Worm (Caenorhabditis elegans) whole organism, L1 larva: Measurements from ENCODE around the gene ceh-13.

Experiments used
- C04F5.9 ChIP-seq: sonication (generic microtip); optimal IDR thresholded peaks from 2 replicates; lab custom pipeline; 2016; ENCODE audit warnings: missing genetic modification characterization, missing compliant biosample characterization
- aha-1 ChIP-seq: fragments of 150-350 bp; optimal IDR thresholded peaks from 2 replicates; lab custom pipeline; 2014; ENCODE audit warnings: missing biosample characterization, missing genetic modification characterization
- aly-2 ChIP-seq: fragments of 150-350 bp; optimal IDR thresholded peaks from 2 replicates; lab custom pipeline; 2014; ENCODE audit warnings: missing biosample characterization, missing genetic modification characterization
- blmp-1 ChIP-seq: fragments of 150-350 bp; optimal IDR thresholded peaks from 2 replicates; lab custom pipeline; 2014; ENCODE audit warnings: missing biosample characterization, missing genetic modification characterization
- ceh-63 ChIP-seq: fragments of 200-800 bp; sonication (Bioruptor generic); optimal IDR thresholded peaks from 2 replicates; lab custom pipeline; 2018; ENCODE audit warnings: mild to moderate bottlenecking, missing genetic modification characterization, missing compliant biosample characterization
- ceh-82 ChIP-seq, 3 experiments: fragments of 150-350 bp in 1 of 3; sonication (generic microtip) in 2 of 3; optimal IDR thresholded peaks; 2 replicates each; lab custom pipeline; 2014 to 2017; ENCODE audit warnings: missing biosample characterization in 3 of 3, missing genetic modification characterization in 3 of 3
- ces-1 ChIP-seq: fragments of 150-350 bp; optimal IDR thresholded peaks from 2 replicates; lab custom pipeline; 2014; ENCODE audit warnings: missing biosample characterization, missing genetic modification reagents, missing genetic modification characterization
- dsc-1 ChIP-seq: sonication (generic microtip); optimal IDR thresholded peaks from 2 replicates; lab custom pipeline; 2016; ENCODE audit warnings: mild to moderate bottlenecking, missing genetic modification characterization, missing compliant biosample characterization
- efl-3 ChIP-seq: fragments of 200-800 bp; sonication (Bioruptor generic); optimal IDR thresholded peaks from 2 replicates; lab custom pipeline; 2018; ENCODE audit warnings: mild to moderate bottlenecking, missing genetic modification characterization, missing compliant biosample characterization
- egl-13 ChIP-seq: sonication (generic microtip); optimal IDR thresholded peaks from 2 replicates; lab custom pipeline; 2016; ENCODE audit warnings: missing genotype, missing genetic modification reagents, missing genetic modification characterization, missing compliant biosample characterization
- egl-27 ChIP-seq, 2 experiments: fragments of 150-350 bp in 1 of 2; sonication (generic microtip); optimal IDR thresholded peaks; 3 replicates each; lab custom pipeline; 2017 to 2018; ENCODE audit warnings: missing biosample characterization in 2 of 2, missing genetic modification characterization in 2 of 2, missing genetic modification reagents in 2 of 2
- elt-3 ChIP-seq, 6 experiments: fragments of 150-350 bp in 1 of 6; sonication (generic microtip); optimal IDR thresholded peaks; 2 replicates each; lab custom pipeline; 2017 to 2018; ENCODE audit warnings: missing biosample characterization in 6 of 6, missing genetic modification characterization in 6 of 6, inconsistent platforms in 1 of 6
- fkh-4 ChIP-seq: sonication (generic microtip); optimal IDR thresholded peaks from 2 replicates; lab custom pipeline; 2016; ENCODE audit warnings: missing compliant biosample characterization, missing genetic modification characterization, borderline replicate concordance
- fos-1 ChIP-seq: fragments of 150-350 bp; optimal IDR thresholded peaks from 2 replicates; lab custom pipeline; 2014; ENCODE audit warnings: missing biosample characterization, missing genetic modification characterization
- hlh-17 ChIP-seq: fragments of 200-800 bp; sonication (Bioruptor generic); optimal IDR thresholded peaks from 2 replicates; lab custom pipeline; 2018; ENCODE audit warnings: missing genetic modification characterization, mild to moderate bottlenecking, missing compliant biosample characterization, moderate library complexity, borderline replicate concordance
- hpl-2 ChIP-seq: fragments of 150-350 bp; optimal IDR thresholded peaks from 2 replicates; lab custom pipeline; 2014; ENCODE audit warnings: missing biosample characterization, missing genetic modification reagents, missing genetic modification characterization
- irx-1 ChIP-seq: sonication (generic microtip); optimal IDR thresholded peaks from 2 replicates; lab custom pipeline; 2016; ENCODE audit warnings: missing genetic modification characterization, missing compliant biosample characterization
- isw-1 ChIP-seq: fragments of 200-800 bp; sonication (Bioruptor generic); IDR thresholded peaks from 2 replicates; pipeline ENCODE4 v1.3.6; 2022; ENCODE audit warnings: missing genetic modification characterization, missing compliant biosample characterization
- lin-14 ChIP-seq: fragments of 200-800 bp; sonication (Bioruptor generic); optimal IDR thresholded peaks from 2 replicates; lab custom pipeline; 2018; ENCODE audit warnings: mild to moderate bottlenecking, missing genetic modification characterization, moderate library complexity, missing compliant biosample characterization
- lin-35 ChIP-seq, 2 experiments: fragments of 150-350 bp; optimal IDR thresholded peaks; 2 replicates each; lab custom pipeline; 2014; ENCODE audit warnings: missing biosample characterization in 2 of 2, missing genetic modification characterization in 2 of 2, missing genetic modification reagents in 2 of 2
- lin-39 ChIP-seq: fragments of 150-350 bp; optimal IDR thresholded peaks from 2 replicates; lab custom pipeline; 2014; ENCODE audit warnings: missing biosample characterization, missing genetic modification reagents, missing genetic modification characterization
- lsy-2 ChIP-seq, 2 experiments: fragments of 150-350 bp; optimal IDR thresholded peaks; 2 replicates each; lab custom pipeline; 2014; ENCODE audit warnings: missing biosample characterization in 2 of 2, missing genetic modification characterization in 2 of 2
- mab-9 ChIP-seq: fragments of 200-800 bp; sonication (Bioruptor generic); IDR thresholded peaks from 2 replicates; pipeline ENCODE4 v1.3.6; 2022; ENCODE audit warnings: missing genetic modification reagents, missing genetic modification characterization, missing compliant biosample characterization
- mdl-1 ChIP-seq, 2 experiments: fragments of 150-350 bp; optimal IDR thresholded peaks; 2 replicates each; lab custom pipeline; 2014 to 2017; ENCODE audit warnings: missing biosample characterization in 2 of 2, missing genetic modification characterization in 2 of 2, inconsistent platforms in 1 of 2
- mef-2 ChIP-seq: fragments of 150-350 bp; optimal IDR thresholded peaks from 2 replicates; lab custom pipeline; 2014; ENCODE audit warnings: missing biosample characterization, missing genetic modification characterization
- mep-1 ChIP-seq: fragments of 150-350 bp; optimal IDR thresholded peaks from 2 replicates; lab custom pipeline; 2014; ENCODE audit warnings: missing biosample characterization, missing genetic modification characterization
- nhr-12 ChIP-seq: sonication (generic microtip); optimal IDR thresholded peaks from 2 replicates; lab custom pipeline; 2017; ENCODE audit warnings: missing biosample characterization, missing genetic modification characterization
- nhr-28 ChIP-seq: fragments of 150-350 bp; optimal IDR thresholded peaks from 2 replicates; lab custom pipeline; 2014; ENCODE audit warnings: missing biosample characterization, missing genetic modification characterization
- nhr-76 ChIP-seq: sonication (generic microtip); optimal IDR thresholded peaks from 2 replicates; lab custom pipeline; 2017; ENCODE audit warnings: missing biosample characterization, missing genetic modification characterization
- nhr-77 ChIP-seq: fragments of 150-350 bp; optimal IDR thresholded peaks from 2 replicates; lab custom pipeline; 2014; ENCODE audit warnings: missing biosample characterization, missing genetic modification characterization
- nhr-84 ChIP-seq: sonication (generic microtip); optimal IDR thresholded peaks from 2 replicates; lab custom pipeline; 2017; ENCODE audit warnings: missing biosample characterization, missing genetic modification characterization
- nhr-85 ChIP-seq: sonication (generic microtip); peaks from one replicate; lab custom pipeline; 2016; ENCODE audit warnings: missing genetic modification characterization, inconsistent platforms, missing compliant biosample characterization
- pax-3 ChIP-seq: fragments of 200-800 bp; sonication (Bioruptor generic); optimal IDR thresholded peaks from 2 replicates; lab custom pipeline; 2018; ENCODE audit warnings: mild to moderate bottlenecking, missing genetic modification characterization, moderate library complexity, missing compliant biosample characterization
- rnt-1 ChIP-seq: sonication (generic microtip); optimal IDR thresholded peaks from 2 replicates; lab custom pipeline; 2016; ENCODE audit warnings: mild to moderate bottlenecking, missing genetic modification characterization, moderate library complexity, missing compliant biosample characterization
- sox-4 ChIP-seq: sonication (generic microtip); optimal IDR thresholded peaks from 2 replicates; lab custom pipeline; 2016; ENCODE audit warnings: missing genetic modification characterization, missing compliant biosample characterization
- sup-37 ChIP-seq: fragments of 200-800 bp; sonication (Bioruptor generic); optimal IDR thresholded peaks from 2 replicates; lab custom pipeline; 2018; ENCODE audit warnings: mild to moderate bottlenecking, missing genetic modification characterization, missing compliant biosample characterization
- tbx-2 ChIP-seq: sonication (generic microtip); optimal IDR thresholded peaks from 2 replicates; lab custom pipeline; 2016; ENCODE audit warnings: missing genetic modification characterization, missing compliant biosample characterization
- unc-62 ChIP-seq: fragments of 150-350 bp; optimal IDR thresholded peaks from 2 replicates; lab custom pipeline; 2014; ENCODE audit warnings: missing biosample characterization, missing genetic modification reagents, missing genetic modification characterization
- unc-86 ChIP-seq: sonication (generic microtip); optimal IDR thresholded peaks from 2 replicates; lab custom pipeline; 2016; ENCODE audit warnings: missing genetic modification characterization, missing compliant biosample characterization
- xbp-1 ChIP-seq: sonication (generic microtip); optimal IDR thresholded peaks from 2 replicates; lab custom pipeline; 2016; ENCODE audit warnings: missing genetic modification characterization, missing compliant biosample characterization
- zag-1 ChIP-seq: fragments of 150-350 bp; optimal IDR thresholded peaks from 2 replicates; lab custom pipeline; 2014; ENCODE audit warnings: missing biosample characterization, missing genetic modification characterization
- ztf-11 ChIP-seq, 2 experiments: sonication (generic microtip); optimal IDR thresholded peaks; 2 replicates each; lab custom pipeline; 2016 to 2017; ENCODE audit warnings: missing genetic modification characterization in 2 of 2, missing biosample characterization in 1 of 2, missing compliant biosample characterization in 1 of 2

The ceh-13 gene

DNA sequence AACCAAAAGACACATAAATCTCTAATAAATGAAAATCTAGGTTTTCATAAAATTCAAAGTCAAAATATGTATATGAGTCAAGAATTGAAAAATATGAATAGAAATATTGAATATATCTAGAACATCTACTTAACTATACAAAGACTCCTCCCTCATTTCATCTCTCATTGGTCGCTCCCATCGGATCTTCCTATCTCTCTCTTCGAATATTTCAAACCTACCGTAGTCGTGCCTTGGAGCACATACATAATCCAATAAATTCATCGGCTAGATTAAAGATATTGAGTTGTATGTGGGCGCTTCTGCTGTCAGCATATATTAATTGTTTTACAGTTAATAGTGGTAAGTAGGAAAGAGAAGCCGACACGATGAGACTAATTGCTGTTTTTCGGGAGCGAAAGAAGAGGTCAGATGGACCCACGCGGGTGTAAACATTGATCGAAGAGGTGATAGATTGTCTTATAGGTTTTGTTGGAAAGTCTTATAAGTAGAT is 28.4 kb upstream of the ceh-13 start:
- TF ChIP-seq nhr-85 (peak; percentile 33), sox-4 (tag; lab: Kevin White, UChicago) (no peak), blmp-1 (tag; lab: Kevin White, UChicago) (peak; percentile 10), aha-1 (tag; lab: Kevin White, UChicago) (no peak), lsy-2 (tag; optimal IDR thresholded peaks at IDR 0.05; lab: Kevin White, UChicago) (peak in 1 of 2 experiments; percentile 61), mef-2 (tag; lab: Kevin White, UChicago) (no peak), rnt-1 (tag; lab: Kevin White, UChicago) (peak; percentile 15), nhr-12 (tag; lab: Kevin White, UChicago) (no peak), ceh-82 (tag; optimal IDR thresholded peaks at IDR 0.05; lab: Kevin White, UChicago) (no peak), xbp-1 (tag; lab: Kevin White, UChicago) (no peak), lin-39 (tag; lab: Kevin White, UChicago) (no peak)
- TF ChIP-seq, all 84 proteins: peak for 4

DNA sequence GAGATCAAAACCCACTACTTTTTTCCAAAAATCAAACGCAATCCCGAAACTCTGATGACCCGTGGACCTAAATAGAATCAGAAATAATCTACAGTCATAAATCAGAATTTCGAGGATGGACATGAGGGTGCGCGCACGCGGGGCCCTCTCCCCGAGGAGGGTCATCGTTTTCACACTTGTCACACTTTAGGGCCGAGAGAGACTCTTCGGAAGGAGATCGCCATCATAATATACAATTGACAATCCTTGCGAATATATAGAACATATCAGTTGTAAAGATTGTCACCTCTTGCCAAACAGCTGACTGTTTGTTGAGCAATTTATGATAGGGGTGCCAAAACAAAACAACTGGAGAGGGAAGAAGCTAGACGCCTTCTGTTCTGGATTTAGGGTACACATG is 25.4 kb upstream of the ceh-13 start:
- no peak for TF ChIP-seq nhr-84
- peak; percentile 15 for TF ChIP-seq lin-14

DNA sequence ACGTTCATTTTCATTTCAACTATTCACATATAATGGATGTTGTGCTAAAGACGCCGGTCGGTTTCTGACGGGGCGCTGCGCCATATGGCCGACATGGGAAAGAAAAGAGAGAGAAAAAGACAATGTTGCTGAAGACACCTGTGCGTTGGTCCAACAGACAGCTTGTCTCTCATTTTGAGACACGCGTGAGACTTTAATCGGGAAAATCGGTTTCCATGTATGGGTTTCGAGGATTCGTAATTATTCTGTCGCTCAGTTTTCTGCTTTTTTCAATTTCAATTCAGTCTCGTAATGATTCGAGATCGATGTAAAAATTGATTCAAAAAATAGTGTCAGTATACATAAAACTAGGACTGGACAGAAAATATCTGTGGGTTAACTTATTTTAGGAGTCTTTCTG is 24.6 kb upstream of the ceh-13 start:
- no peak for TF ChIP-seq mdl-1 (tag; optimal IDR thresholded peaks at IDR 0.05; lab: Kevin White, UChicago)
- no peak for TF ChIP-seq fos-1 (tag; lab: Kevin White, UChicago)
- TF ChIP-seq lin-14 = peak; percentile 1
- no peak for TF ChIP-seq hpl-2 (GFP tag; lab: Kevin White, UChicago)
- peak; percentile 20 for TF ChIP-seq blmp-1 (tag; lab: Kevin White, UChicago)
- no peak for TF ChIP-seq sup-37
- TF ChIP-seq dsc-1 (tag; lab: Kevin White, UChicago) = no peak
- no peak for TF ChIP-seq irx-1 (tag; lab: Kevin White, UChicago)
- TF ChIP-seq nhr-28 = no peak
- no peak for TF ChIP-seq aly-2 (tag; lab: Kevin White, UChicago)
- TF ChIP-seq xbp-1 (tag; lab: Kevin White, UChicago) = no peak
- no peak for TF ChIP-seq C04F5.9 (tag; lab: Kevin White, UChicago)
- no peak for TF ChIP-seq unc-62 (GFP tag; lab: Kevin White, UChicago)
- TF ChIP-seq tbx-2 (tag; lab: Kevin White, UChicago) = peak; percentile 43
- no peak for TF ChIP-seq nhr-77 (tag; lab: Kevin White, UChicago)
- TF ChIP-seq rnt-1 (tag; lab: Kevin White, UChicago) = peak; percentile 10
- no peak for TF ChIP-seq unc-86 (tag; lab: Kevin White, UChicago)
- no peak for TF ChIP-seq hlh-17 (GFP tag; lab: Kevin White, UChicago)
- no peak for TF ChIP-seq fkh-4
- TF ChIP-seq elt-3 (tag; optimal IDR thresholded peaks at IDR 0.05; lab: Kevin White, UChicago) = no peak
- no peak for TF ChIP-seq zag-1
- TF ChIP-seq egl-13 = no peak
- TF ChIP-seq lin-35 (GFP tag; optimal IDR thresholded peaks at IDR 0.05; lab: Kevin White, UChicago) = no peak
- no peak for TF ChIP-seq mep-1 (tag; lab: Kevin White, UChicago)
- TF ChIP-seq efl-3 (GFP tag; lab: Kevin White, UChicago) = no peak

DNA sequence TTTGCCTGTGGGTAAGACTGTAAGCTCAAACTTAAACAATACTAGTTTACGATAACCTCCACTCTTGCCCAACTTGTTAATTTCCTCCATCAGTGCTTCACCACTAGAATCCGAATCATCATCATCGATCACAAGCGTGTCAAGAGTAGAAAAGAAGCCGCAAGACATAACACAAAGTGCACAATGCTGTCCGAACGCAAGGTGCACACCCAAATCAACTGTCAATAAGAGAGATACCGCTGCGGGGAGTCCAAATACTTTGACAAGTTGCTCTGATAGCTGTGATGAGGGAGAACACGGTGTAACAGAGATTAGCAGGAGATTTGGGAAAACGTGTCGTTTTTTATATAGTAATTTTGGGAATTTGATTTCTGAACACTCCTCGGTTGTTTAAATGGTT is 24.1 kb upstream of the ceh-13 start:
- TF ChIP-seq dsc-1 (tag; lab: Kevin White, UChicago) (no peak), nhr-84 (no peak), lin-14 (no peak), aly-2 (tag; lab: Kevin White, UChicago) (no peak), ztf-11 (tag; optimal IDR thresholded peaks at IDR 0.05; lab: Kevin White, UChicago) (no peak), egl-27 (tag; optimal IDR thresholded peaks at IDR 0.05; lab: Kevin White, UChicago) (no peak), nhr-76 (tag; lab: Kevin White, UChicago) (no peak), mep-1 (tag; lab: Kevin White, UChicago) (no peak), mab-9 (no peak), lin-39 (tag; lab: Kevin White, UChicago) (no peak), efl-3 (GFP tag; lab: Kevin White, UChicago) (no peak), pax-3 (no peak), isw-1 (GFP tag; lab: Robert Waterston, UW) (no peak), ceh-63 (no peak), nhr-77 (tag; lab: Kevin White, UChicago) (no peak), hpl-2 (GFP tag; lab: Kevin White, UChicago) (no peak), ces-1 (no peak), fos-1 (tag; lab: Kevin White, UChicago) (no peak)
